Worm (Caenorhabditis elegans) whole organism, young adult: Measurements from ENCODE around the gene smc-5.

Experiments
- cebp-2 ChIP-seq: fragments of 200-800 bp; sonication (Bioruptor generic); IDR thresholded peaks from 2 replicates; pipeline ENCODE4 v1.3.6; 2022; ENCODE audit warnings: missing genetic modification characterization, missing compliant biosample characterization
- efl-1 ChIP-seq: fragments of 150-350 bp; optimal IDR thresholded peaks from 2 replicates; lab custom pipeline; 2014; ENCODE audit warnings: missing biosample characterization, missing genetic modification reagents, missing genetic modification characterization
- lag-1 ChIP-seq: fragments of 200-800 bp; sonication (Bioruptor generic); IDR thresholded peaks from 2 replicates; pipeline ENCODE4 v1.3.6; 2022; ENCODE audit warnings: missing genetic modification reagents, missing genetic modification characterization, missing compliant biosample characterization

- TF ChIP-seq cebp-2, result no peak
- no peak for TF ChIP-seq efl-1 (GFP tag; lab: Kevin White, UChicago)
- TF ChIP-seq lag-1 (GFP tag; lab: Robert Waterston, UW), result no peak
These were observed 3.9 kb upstream of the smc-5 start, which contains the start of gene C27A2.12 for ce11 chrII:5058036-5058435.
